Worm (Caenorhabditis elegans) whole organism, L3 larva: ENCODE data around the gene irld-45.

Experiments used
- R02D3.7 ChIP-seq: fragments of 150-350 bp; optimal IDR thresholded peaks from 2 replicates; lab custom pipeline; 2014; ENCODE audit warnings: missing biosample characterization, missing genetic modification characterization
- aly-2 ChIP-seq: fragments of 150-350 bp; optimal IDR thresholded peaks from 2 replicates; lab custom pipeline; 2014; ENCODE audit warnings: missing biosample characterization, missing genetic modification characterization
- ama-1 ChIP-seq: fragments of 150-350 bp; optimal IDR thresholded peaks from 2 replicates; lab custom pipeline; 2018
- ceh-16 ChIP-seq: sonication (generic microtip); optimal IDR thresholded peaks from 2 replicates; lab custom pipeline; 2017; ENCODE audit warnings: missing biosample characterization, missing genetic modification characterization
- ceh-28 ChIP-seq: fragments of 150-350 bp; optimal IDR thresholded peaks from 2 replicates; lab custom pipeline; 2014; ENCODE audit warnings: missing biosample characterization, missing genetic modification reagents, missing genetic modification characterization
- ceh-82 ChIP-seq: fragments of 150-350 bp; optimal IDR thresholded peaks from 2 replicates; lab custom pipeline; 2014; ENCODE audit warnings: missing biosample characterization, missing genetic modification characterization
- daf-12 ChIP-seq: fragments of 150-350 bp; optimal IDR thresholded peaks from 2 replicates; lab custom pipeline; 2014; ENCODE audit warnings: missing biosample characterization, missing genetic modification reagents, missing genetic modification characterization
- egl-27 ChIP-seq: sonication (generic microtip); optimal IDR thresholded peaks from 4 replicates; lab custom pipeline; 2017; ENCODE audit warnings: missing biosample characterization, missing genetic modification reagents, missing genetic modification characterization
- egl-5 ChIP-seq: fragments of 150-350 bp; optimal IDR thresholded peaks from 2 replicates; lab custom pipeline; 2017; ENCODE audit warnings: missing biosample characterization, missing genetic modification reagents, missing genetic modification characterization, inconsistent platforms
- elt-1 ChIP-seq: fragments of 150-350 bp; optimal IDR thresholded peaks from 2 replicates; lab custom pipeline; 2014; ENCODE audit warnings: missing biosample characterization, missing genetic modification characterization
- elt-3 ChIP-seq, 3 experiments: fragments of 150-350 bp in 1 of 3; sonication (generic microtip) in 2 of 3; optimal IDR thresholded peaks; 2 replicates in 2 of 3; 4 replicates in 1 of 3; lab custom pipeline; 2014 to 2017; ENCODE audit warnings: missing biosample characterization in 3 of 3, missing genetic modification characterization in 3 of 3
- eor-1 ChIP-seq, 2 experiments: fragments of 150-350 bp; optimal IDR thresholded peaks; 2 replicates each; lab custom pipeline; 2014 to 2018; ENCODE audit warnings: missing biosample characterization in 2 of 2, missing genetic modification characterization in 2 of 2
- fkh-2 ChIP-seq: fragments of 150-350 bp; optimal IDR thresholded peaks from 2 replicates; lab custom pipeline; 2014; ENCODE audit warnings: missing biosample characterization, missing genetic modification reagents, missing genetic modification characterization
- fos-1 ChIP-seq: fragments of 150-350 bp; optimal IDR thresholded peaks from 2 replicates; lab custom pipeline; 2014; ENCODE audit warnings: missing biosample characterization, missing genetic modification characterization
- hmg-11 ChIP-seq: sonication (generic microtip); optimal IDR thresholded peaks from 2 replicates; lab custom pipeline; 2016; ENCODE audit warnings: missing genetic modification characterization, missing compliant biosample characterization
- lin-15B ChIP-seq: fragments of 150-350 bp; optimal IDR thresholded peaks from 2 replicates; lab custom pipeline; 2014; ENCODE audit warnings: missing biosample characterization, missing genetic modification characterization
- lin-39 ChIP-seq: fragments of 150-350 bp; optimal IDR thresholded peaks from 2 replicates; lab custom pipeline; 2018; ENCODE audit warnings: missing biosample characterization, missing genetic modification reagents, missing genetic modification characterization
- lsy-12 ChIP-seq: sonication (generic microtip); optimal IDR thresholded peaks from 2 replicates; lab custom pipeline; 2016; ENCODE audit warnings: mild to moderate bottlenecking, missing genetic modification characterization, missing compliant biosample characterization
- mdl-1 ChIP-seq: fragments of 150-350 bp; optimal IDR thresholded peaks from 2 replicates; lab custom pipeline; 2014; ENCODE audit warnings: missing biosample characterization, missing genetic modification characterization
- nfya-1 ChIP-seq: sonication (generic microtip); optimal IDR thresholded peaks from 2 replicates; lab custom pipeline; 2017; ENCODE audit warnings: missing genetic modification characterization, mild to moderate bottlenecking, missing compliant biosample characterization, antibody characterized with exemption, moderate library complexity; ENCODE audit not compliant: insufficient read depth
- nhr-11 ChIP-seq: fragments of 150-350 bp; optimal IDR thresholded peaks from 2 replicates; lab custom pipeline; 2014; ENCODE audit warnings: missing biosample characterization, missing genetic modification characterization
- nhr-23 ChIP-seq: fragments of 150-350 bp; optimal IDR thresholded peaks from 2 replicates; lab custom pipeline; 2014; ENCODE audit warnings: missing biosample characterization, missing genetic modification reagents, missing genetic modification characterization
- nhr-237 ChIP-seq: fragments of 150-350 bp; optimal IDR thresholded peaks from 2 replicates; lab custom pipeline; 2014; ENCODE audit warnings: missing biosample characterization, missing genetic modification characterization
- nhr-25 ChIP-seq: sonication (generic microtip); optimal IDR thresholded peaks from 2 replicates; lab custom pipeline; 2017; ENCODE audit warnings: missing biosample characterization, missing genetic modification characterization
- nhr-28 ChIP-seq: fragments of 150-350 bp; optimal IDR thresholded peaks from 2 replicates; lab custom pipeline; 2014; ENCODE audit warnings: missing biosample characterization, missing genetic modification characterization
- nhr-67 ChIP-seq: fragments of 150-350 bp; optimal IDR thresholded peaks from 2 replicates; lab custom pipeline; 2014; ENCODE audit warnings: missing biosample characterization, missing genetic modification characterization
- pha-4 ChIP-seq: fragments of 150-350 bp; optimal IDR thresholded peaks from 2 replicates; lab custom pipeline; 2014; ENCODE audit warnings: missing biosample characterization, missing genetic modification reagents, missing genetic modification characterization
- pqm-1 ChIP-seq: fragments of 150-350 bp; optimal IDR thresholded peaks from 2 replicates; lab custom pipeline; 2017; ENCODE audit warnings: missing biosample characterization, missing genetic modification characterization, inconsistent platforms
- sea-2 ChIP-seq: fragments of 150-350 bp; sonication (generic microtip); optimal IDR thresholded peaks from 4 replicates; lab custom pipeline; 2014; ENCODE audit warnings: missing biosample characterization, missing genetic modification reagents, missing genetic modification characterization
- skn-1 ChIP-seq: fragments of 150-350 bp; optimal IDR thresholded peaks from 2 replicates; lab custom pipeline; 2014; ENCODE audit warnings: missing biosample characterization, missing genetic modification characterization
- snpc-4 ChIP-seq: fragments of 150-350 bp; optimal IDR thresholded peaks from 2 replicates; lab custom pipeline; 2014; ENCODE audit warnings: missing biosample characterization, missing genetic modification characterization
- tbx-2 ChIP-seq: sonication (generic microtip); optimal IDR thresholded peaks from 2 replicates; lab custom pipeline; 2016; ENCODE audit warnings: mild to moderate bottlenecking, missing genetic modification characterization, missing compliant biosample characterization
- unc-39 ChIP-seq: sonication (generic microtip); optimal IDR thresholded peaks from 4 replicates; lab custom pipeline; 2017; ENCODE audit warnings: missing biosample characterization, missing genetic modification characterization
- ztf-11 ChIP-seq: fragments of 150-350 bp; optimal IDR thresholded peaks from 2 replicates; lab custom pipeline; 2014; ENCODE audit warnings: missing biosample characterization, missing genetic modification characterization

The irld-45 gene

DNA sequence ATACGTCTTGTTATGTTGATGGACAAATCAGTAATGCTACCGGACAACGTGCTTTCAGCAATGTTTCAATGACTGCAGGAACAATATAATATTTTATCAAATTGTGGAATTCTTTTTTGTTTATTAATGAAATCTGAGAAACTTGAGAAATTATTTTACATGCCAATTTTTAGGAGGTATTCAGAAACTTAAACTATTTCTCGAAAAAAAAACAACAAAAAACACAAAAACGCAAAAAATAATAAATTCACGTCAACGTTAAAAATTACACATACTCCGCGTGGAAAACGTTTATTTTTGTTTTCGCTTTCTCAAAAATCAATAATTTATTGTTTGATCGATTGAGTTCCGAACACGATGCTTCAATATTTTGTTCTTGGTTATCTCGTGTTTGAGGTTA lies 5.9 kb upstream of the irld-45 start, which contains the start of gene Y46H3D.1:
TSS of gene Y46H3D.1 (plus strand) at position 301 of the 400 bp plus-strand sequence.
- TF ChIP-seq ceh-28 (tag; lab: Kevin White, UChicago) (no peak), nhr-67 (tag; lab: Kevin White, UChicago) (no peak), fos-1 (no peak), R02D3.7 (tag; lab: Kevin White, UChicago) (no peak), eor-1 (tag; optimal IDR thresholded peaks at IDR 0.05; lab: Kevin White, UChicago) (no peak), lsy-12 (tag; lab: Kevin White, UChicago) (no peak), nhr-28 (tag; lab: Kevin White, UChicago) (no peak), lin-15B (tag; lab: Kevin White, UChicago) (no peak), pqm-1 (no peak), elt-3 (tag; optimal IDR thresholded peaks at IDR 0.05; lab: Kevin White, UChicago) (no peak), nhr-11 (tag; lab: Kevin White, UChicago) (no peak), daf-12 (tag; lab: Kevin White, UChicago) (no peak), ztf-11 (no peak), nhr-25 (tag; lab: Kevin White, UChicago) (no peak), mdl-1 (tag; lab: Kevin White, UChicago) (no peak)

DNA sequence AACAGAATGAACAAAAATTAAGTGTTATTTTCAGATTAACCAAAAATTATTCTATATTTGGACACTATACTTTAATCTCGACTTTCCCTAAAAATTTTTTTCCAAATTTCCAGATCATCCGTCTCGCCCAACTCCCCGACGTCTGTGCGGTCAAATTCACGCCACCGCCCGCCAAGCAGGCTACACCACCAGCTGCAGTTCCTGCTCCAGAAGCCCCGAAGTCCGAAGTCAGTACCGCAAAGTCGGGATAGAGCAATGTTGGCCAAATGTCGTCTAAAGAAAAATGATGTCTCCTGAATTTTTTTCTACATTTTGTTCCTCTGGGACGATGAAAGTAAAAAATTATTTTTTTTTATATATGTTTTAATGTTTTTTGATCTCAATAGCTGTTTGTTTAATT lies 5.3 kb upstream of the irld-45 start:
- TF ChIP-seq tbx-2 (tag; lab: Kevin White, UChicago), result no peak
- no peak for TF ChIP-seq egl-5 (tag; lab: Kevin White, UChicago)

DNA sequence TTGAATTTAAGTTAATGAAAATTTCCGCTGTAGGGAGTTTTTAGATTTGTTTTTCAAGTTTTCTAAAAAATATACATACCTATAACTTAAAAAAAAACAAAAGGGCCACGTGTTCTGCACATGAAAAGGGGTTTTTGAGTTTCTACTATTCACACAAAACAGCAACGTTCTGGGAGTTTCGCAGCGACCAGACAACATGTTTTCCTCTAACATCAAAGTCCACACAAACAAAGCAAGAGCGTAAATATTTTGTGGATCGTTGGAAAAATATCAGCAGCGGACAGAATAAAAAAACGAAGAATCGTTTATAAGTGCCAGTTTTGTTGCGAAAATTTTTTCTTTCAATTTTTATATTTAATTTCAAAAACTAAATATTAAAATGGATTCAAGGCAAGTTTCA lies 4.2 kb upstream of the irld-45 start, which contains the start of gene alh-2:
TSS of gene alh-2 (plus strand) at position 284 of the 400 bp plus-strand sequence.
- TF ChIP-seq aly-2 (tag; lab: Kevin White, UChicago) (no peak), egl-5 (tag; lab: Kevin White, UChicago) (no peak), snpc-4 (tag; lab: Kevin White, UChicago) (no peak), nhr-23 (tag; lab: Kevin White, UChicago) (no peak), skn-1 (tag; lab: Kevin White, UChicago) (no peak), unc-39 (tag; lab: Kevin White, UChicago) (no peak), lin-39 (tag; lab: Kevin White, UChicago) (no peak), fos-1 (no peak), nhr-11 (tag; lab: Kevin White, UChicago) (no peak), daf-12 (tag; lab: Kevin White, UChicago) (no peak), nhr-67 (tag; lab: Kevin White, UChicago) (no peak)

DNA sequence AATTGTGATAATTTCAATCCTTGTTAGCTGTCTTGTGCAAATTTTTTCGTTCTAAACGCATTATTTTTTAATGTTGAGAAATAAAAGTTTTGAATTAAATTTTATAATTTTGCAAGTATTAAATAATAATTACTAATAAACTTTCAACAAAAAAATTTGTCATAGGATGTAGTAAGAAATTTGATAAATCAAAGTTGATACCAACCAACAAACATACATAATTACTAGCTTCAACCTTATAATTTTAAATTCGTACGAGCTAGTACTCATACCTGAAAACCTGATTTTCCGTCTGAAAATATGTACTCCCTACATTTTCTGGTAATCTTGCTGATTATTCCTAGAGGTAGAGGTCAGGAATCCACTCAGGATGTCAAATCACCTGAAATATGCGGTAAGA lies 2.9 kb downstream of the irld-45 start, which contains the start of gene irld-44:
TSS of gene irld-44 (plus strand) at position 301 of the 400 bp plus-strand sequence.
- TF ChIP-seq lsy-12 (tag; lab: Kevin White, UChicago) (no peak), elt-3 (tag; optimal IDR thresholded peaks at IDR 0.05; lab: Kevin White, UChicago) (no peak), ceh-82 (no peak), ama-1 (lab: Kevin White, UChicago) (no peak), sea-2 (GFP tag; lab: Kevin White, UChicago) (no peak), nhr-237 (tag; lab: Kevin White, UChicago) (no peak), R02D3.7 (tag; lab: Kevin White, UChicago) (no peak), nhr-25 (tag; lab: Kevin White, UChicago) (no peak), ztf-11 (no peak), ceh-28 (tag; lab: Kevin White, UChicago) (no peak), fkh-2 (tag; lab: Kevin White, UChicago) (no peak), snpc-4 (tag; lab: Kevin White, UChicago) (no peak), ceh-16 (tag; lab: Kevin White, UChicago) (no peak), skn-1 (tag; lab: Kevin White, UChicago) (no peak), unc-39 (tag; lab: Kevin White, UChicago) (no peak), egl-27 (tag; lab: Kevin White, UChicago) (no peak), hmg-11 (no peak), elt-1 (tag; lab: Kevin White, UChicago) (no peak), nhr-11 (tag; lab: Kevin White, UChicago) (no peak), nhr-67 (tag; lab: Kevin White, UChicago) (no peak)

DNA sequence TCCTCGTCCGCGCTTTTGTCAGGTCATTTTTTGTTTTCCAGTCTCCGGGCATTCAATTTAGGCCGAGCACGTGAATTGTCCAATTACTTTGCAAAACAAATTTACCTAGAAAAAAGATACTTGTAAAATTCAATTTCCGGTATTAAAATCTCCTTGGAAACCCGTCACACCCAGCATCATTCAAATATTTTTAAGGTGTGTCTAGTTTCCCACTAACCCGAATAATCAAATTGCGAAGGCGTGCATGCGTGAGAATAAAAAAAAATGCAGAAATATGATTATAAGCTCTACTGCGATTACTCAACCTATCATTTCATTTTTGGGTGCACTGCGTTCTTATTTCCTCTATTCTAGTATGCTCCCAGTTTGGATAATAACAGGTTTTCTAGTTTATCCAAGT lies 6.7 kb downstream of the irld-45 start, which contains the start of gene irld-11:
TSS of gene irld-11 (plus strand) at position 301 of the 400 bp plus-strand sequence.
- no peak for TF ChIP-seq ceh-16 (tag; lab: Kevin White, UChicago)
- TF ChIP-seq pqm-1, result no peak
- no peak for TF ChIP-seq pha-4
- TF ChIP-seq fkh-2 (tag; lab: Kevin White, UChicago), result no peak
- no peak for TF ChIP-seq elt-3 (tag; optimal IDR thresholded peaks at IDR 0.05; lab: Kevin White, UChicago)
- no peak for TF ChIP-seq lsy-12 (tag; lab: Kevin White, UChicago)
- TF ChIP-seq nfya-1 (tag; lab: Kevin White, UChicago), result no peak
